Worm (Caenorhabditis elegans) whole organism, midembryonic: ENCODE measurements around the gene ZK1248.15.

Experiments
- T22C8.4 ChIP-seq: fragments of 200-800 bp; sonication (Bioruptor generic); IDR thresholded peaks from 2 replicates; pipeline ENCODE4 v1.3.6; 2022; ENCODE audit warnings: missing genetic modification characterization, missing compliant biosample characterization
- cog-1 ChIP-seq: sonication (generic microtip); optimal IDR thresholded peaks from 2 replicates; lab custom pipeline; 2016; ENCODE audit warnings: missing genetic modification characterization, missing compliant biosample characterization
- med-1 ChIP-seq: sonication (generic microtip); optimal IDR thresholded peaks from 2 replicates; lab custom pipeline; 2017; ENCODE audit warnings: missing genetic modification characterization, mild to moderate bottlenecking, missing compliant biosample characterization, antibody characterized with exemption, missing genetic modification reagents; ENCODE audit not compliant: insufficient read depth
- tab-1 ChIP-seq: fragments of 200-800 bp; sonication (Bioruptor generic); IDR thresholded peaks from 2 replicates; pipeline ENCODE4 v1.3.6; 2022; ENCODE audit warnings: missing genetic modification characterization, missing compliant biosample characterization
- ztf-29 ChIP-seq: fragments of 200-800 bp; sonication (Bioruptor generic); IDR thresholded peaks from 2 replicates; pipeline ENCODE4 v1.3.6; 2022; ENCODE audit warnings: missing genetic modification reagents, missing genetic modification characterization, missing compliant biosample characterization

- TF ChIP-seq tab-1, result no peak
- TF ChIP-seq cog-1 (tag; lab: Kevin White, UChicago), result no peak
- TF ChIP-seq T22C8.4, result no peak
- no peak for TF ChIP-seq med-1 (GFP tag; lab: Kevin White, UChicago)
- no peak for TF ChIP-seq ztf-29 (GFP tag; lab: Robert Waterston, UW)
These were observed 7.1 kb upstream of the ZK1248.15 start, which contains the start of the genes ZK1248.17 and H41C03.3 for ce11 chrII:5845441-5845840.
